Fruit fly (Drosophila melanogaster): ENCODE measurements around the gene CG15169.

CG15169 gene

DNA sequence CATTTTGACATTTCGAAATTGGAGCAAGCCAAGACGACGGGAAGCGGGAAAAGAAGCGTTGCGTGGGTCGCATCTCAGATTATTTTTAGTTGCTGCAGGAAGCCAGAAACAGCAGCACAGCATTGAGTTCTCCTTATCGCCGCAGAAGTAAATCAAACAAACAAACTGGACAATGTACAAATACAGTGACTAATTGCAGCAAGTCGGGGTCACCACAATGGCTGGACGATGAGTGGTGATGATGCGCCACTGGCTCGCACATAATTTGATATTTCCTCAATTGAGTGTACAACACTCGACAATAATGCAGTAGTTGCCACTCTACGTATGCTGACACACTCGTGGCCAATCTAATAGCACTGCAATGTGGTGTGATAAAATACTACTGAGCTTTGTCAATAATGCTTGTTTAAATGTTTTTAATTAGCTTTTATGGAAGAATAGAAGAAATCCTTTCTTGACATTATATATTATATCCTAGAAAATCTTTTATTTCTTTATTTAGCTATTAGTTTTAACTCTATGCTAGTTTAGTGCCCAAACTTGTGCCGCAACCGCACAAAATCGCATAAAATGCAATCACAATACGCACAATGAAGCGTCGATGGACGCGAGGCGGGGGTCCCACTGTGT, 8.8 kb upstream of the CG15169 start (continued):
- TF ChIP-seq CG14965 (GFP tag; optimal IDR thresholded peaks at IDR 0.05; ENCODE audit: borderline replicate concordance) = no peak
- TF ChIP-seq CG1602 (GFP tag; optimal IDR thresholded peaks at IDR 0.05) = peak; percentile 7
- no peak for TF ChIP-seq CG6175 (GFP tag; IDR thresholded peaks at IDR 0.05)
- TF ChIP-seq sr (GFP tag; IDR thresholded peaks at IDR 0.05) = peak; percentile 36; the same call in 1 of the 3 replicates
- TF ChIP-seq D19A (tag; optimal IDR thresholded peaks at IDR 0.05) = peak; percentile 26
- TF ChIP-seq phol (tag; optimal IDR thresholded peaks at IDR 0.05) = peak; percentile 56
- no peak for TF ChIP-seq Mes4 (GFP tag; optimal IDR thresholded peaks at IDR 0.05)
- no peak for TF ChIP-seq Doc2 (GFP tag; IDR thresholded peaks at IDR 0.05)
- TF ChIP-seq CG11093 (GFP tag; IDR thresholded peaks at IDR 0.05) = no peak
- TF ChIP-seq sima (GFP tag; optimal IDR thresholded peaks at IDR 0.05) = no peak
- peak; percentile 38; the same call in 1 of the 2 replicates for TF ChIP-seq H2.0 (GFP tag; IDR thresholded peaks at IDR 0.05)
- TF ChIP-seq lov (optimal IDR thresholded peaks at IDR 0.05) = no peak
- TF ChIP-seq lov (GFP tag; IDR thresholded peaks at IDR 0.05) = no peak

DNA sequence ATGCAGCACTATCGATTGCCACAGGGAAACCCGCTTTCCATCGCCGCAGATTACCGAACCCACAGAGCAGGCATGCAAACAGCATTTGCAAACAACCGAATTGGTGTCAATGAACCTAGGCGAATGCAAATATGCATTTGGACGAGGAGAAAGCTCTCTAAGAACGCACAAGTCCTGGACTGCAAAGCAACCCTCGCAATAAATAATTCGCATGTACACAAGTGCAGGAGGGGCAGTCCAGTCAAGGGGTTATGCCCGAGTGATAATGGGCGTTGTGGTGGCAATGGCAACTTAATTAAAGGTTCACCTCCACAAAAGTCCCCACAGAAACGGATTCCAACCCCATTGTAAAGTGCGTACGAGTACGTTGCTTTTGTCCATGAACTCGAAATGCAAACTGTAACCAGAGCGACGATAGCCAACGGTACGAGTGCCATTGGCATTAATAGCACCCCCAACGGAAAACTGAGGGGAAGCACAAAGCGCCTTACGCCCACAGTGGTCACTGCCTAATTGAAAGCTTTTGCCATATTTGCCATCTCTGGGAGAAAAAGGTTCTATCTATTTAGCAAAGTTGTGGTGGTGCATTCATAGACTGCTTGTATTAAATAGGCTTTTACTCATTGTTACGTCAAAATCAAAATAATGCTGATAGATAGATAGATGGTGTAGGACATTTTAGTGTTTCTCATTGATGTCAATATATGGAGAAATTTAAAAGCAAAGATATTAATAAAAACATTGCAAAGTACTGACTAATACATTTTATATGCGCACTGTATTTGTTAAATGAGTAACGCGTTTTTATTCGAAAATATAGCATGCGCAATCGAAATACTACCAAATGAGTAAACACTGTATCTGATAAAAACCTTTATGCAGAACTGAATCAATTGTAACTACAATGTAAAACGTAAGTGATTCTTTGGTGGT, 7.7 kb upstream of the CG15169 start:
- TF ChIP-seq CG12104 (GFP tag; optimal IDR thresholded peaks at IDR 0.05) = no peak
- no peak for TF ChIP-seq Scr (GFP tag; IDR thresholded peaks at IDR 0.05; ENCODE audit: partially characterized antibody)
- TF ChIP-seq CG1603 (tag; optimal IDR thresholded peaks at IDR 0.05) = no peak
- TF ChIP-seq D19A (tag; optimal IDR thresholded peaks at IDR 0.05) = no peak
- no peak for TF ChIP-seq CG4424 (GFP tag; optimal IDR thresholded peaks at IDR 0.05)
- no peak for TF ChIP-seq gcm (GFP tag; optimal IDR thresholded peaks at IDR 0.05)
- TF ChIP-seq CG9609 (GFP tag; optimal IDR thresholded peaks at IDR 0.05) = no peak
- TF ChIP-seq sens (GFP tag) = peak; percentile 66
- no peak for TF ChIP-seq H15 (GFP tag; IDR thresholded peaks at IDR 0.05)
- no peak for TF ChIP-seq CG12942 (GFP tag; optimal IDR thresholded peaks at IDR 0.05)
- no peak for TF ChIP-seq Usf (GFP tag; optimal IDR thresholded peaks at IDR 0.05)
- TF ChIP-seq CG17385 (GFP tag; optimal IDR thresholded peaks at IDR 0.05) = peak; percentile 3
- TF ChIP-seq gsb (GFP tag; IDR thresholded peaks at IDR 0.05) = no peak
- peak; percentile 42; the same call in 1 of the 3 replicates for TF ChIP-seq CG17361 (GFP tag; IDR thresholded peaks at IDR 0.05)
- TF ChIP-seq Rx (GFP tag; IDR thresholded peaks at IDR 0.05) = no peak
- no peak for TF ChIP-seq Sry-δ (GFP tag; optimal IDR thresholded peaks at IDR 0.05)
- TF ChIP-seq unpg (GFP tag; optimal IDR thresholded peaks at IDR 0.05) = no peak
- TF ChIP-seq sisA (GFP tag; IDR thresholded peaks at IDR 0.05) = no peak
- TF ChIP-seq CG13296 (GFP tag; optimal IDR thresholded peaks at IDR 0.05) = no peak
- no peak for TF ChIP-seq en (GFP tag; optimal IDR thresholded peaks at IDR 0.05)
- TF ChIP-seq NC2β (GFP tag; optimal IDR thresholded peaks at IDR 0.05) = no peak
- TF ChIP-seq Gug (GFP tag; IDR thresholded peaks at IDR 0.05) = no peak
- TF ChIP-seq onecut (GFP tag; IDR thresholded peaks at IDR 0.05) = no peak
- no peak for TF ChIP-seq CG32767 (GFP tag; IDR thresholded peaks at IDR 0.05)
- no peak for TF ChIP-seq ro (GFP tag; IDR thresholded peaks at IDR 0.05)
- TF ChIP-seq CG7963 (GFP tag; IDR thresholded peaks at IDR 0.05; ENCODE audit: partially characterized antibody) = no peak
- TF ChIP-seq Blimp-1 (GFP tag; optimal IDR thresholded peaks at IDR 0.05) = no peak
- peak; percentile 33 for TF ChIP-seq CG7556 (GFP tag; optimal IDR thresholded peaks at IDR 0.05)
- peak; percentile 34; the same call in 1 of the 2 replicates for TF ChIP-seq slbo (GFP tag; IDR thresholded peaks at IDR 0.05)
- TF ChIP-seq Med (GFP tag) = peak; percentile 55
- no peak for TF ChIP-seq HLH4C (GFP tag; IDR thresholded peaks at IDR 0.05; ENCODE audit: partially characterized antibody)
- TF ChIP-seq ci (GFP tag; IDR thresholded peaks at IDR 0.05) = no peak
- peak; percentile 0 for TF ChIP-seq CG2120 (GFP tag; optimal IDR thresholded peaks at IDR 0.05)
- TF ChIP-seq jing (GFP tag; optimal IDR thresholded peaks at IDR 0.05) = no peak
- no peak for TF ChIP-seq danr (GFP tag; IDR thresholded peaks at IDR 0.05)
- no peak for TF ChIP-seq pnt (GFP tag; optimal IDR thresholded peaks at IDR 0.05)
- no peak for TF ChIP-seq Bteb2 (GFP tag; optimal IDR thresholded peaks at IDR 0.05)

All from whole organism, embryonic.